Worm (Caenorhabditis elegans) whole organism, late embryonic: ENCODE results near the gene glrx-22.

ENCODE experiments used
- ceh-48 ChIP-seq: sonication (generic microtip); optimal IDR thresholded peaks from 2 replicates; lab custom pipeline; 2016; ENCODE audit warnings: missing genetic modification characterization, inconsistent platforms, missing compliant biosample characterization
- eyg-1 ChIP-seq: sonication (generic microtip); optimal IDR thresholded peaks from 2 replicates; lab custom pipeline; 2016; ENCODE audit warnings: missing genotype, missing genetic modification characterization, missing compliant biosample characterization
- fkh-10 ChIP-seq: fragments of 150-350 bp; optimal IDR thresholded peaks from 2 replicates; lab custom pipeline; 2014; ENCODE audit warnings: missing biosample characterization, missing genetic modification reagents, missing genetic modification characterization
- nhr-11 ChIP-seq: fragments of 150-350 bp; optimal IDR thresholded peaks from 2 replicates; lab custom pipeline; 2014; ENCODE audit warnings: missing biosample characterization, missing genetic modification characterization

DNA sequence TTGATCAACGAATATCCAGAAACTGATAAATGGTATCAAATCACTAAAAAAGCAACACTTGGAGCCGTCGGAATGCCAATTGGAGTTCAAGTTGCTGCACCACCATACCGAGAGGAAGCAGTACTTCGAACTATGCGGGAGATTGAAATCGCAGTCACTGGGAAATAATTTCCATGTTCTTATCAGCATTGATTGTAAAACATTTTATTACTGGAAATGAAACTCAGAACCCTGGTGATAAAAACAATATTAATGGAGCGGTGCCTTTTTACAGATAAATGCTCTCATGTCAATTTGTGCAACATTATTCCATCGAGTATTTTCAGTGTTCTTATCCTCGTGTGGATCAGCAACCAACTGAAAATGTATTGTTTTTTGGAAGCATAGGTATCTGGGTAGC lies 39.3 kb downstream of the glrx-22 start:
- TF ChIP-seq eyg-1 (tag; lab: Kevin White, UChicago) = no peak
- no peak for TF ChIP-seq fkh-10 (GFP tag; lab: Kevin White, UChicago)
- no peak for TF ChIP-seq nhr-11 (tag; lab: Kevin White, UChicago)
- TF ChIP-seq ceh-48 (tag; lab: Kevin White, UChicago) = no peak
